Fruit fly (Drosophila melanogaster) whole organism: ENCODE results near the gene CG14984.
A peak's percentile ranks its signal among the peaks of the same experiment; 100 is the strongest.

Experiments used
- CG8478 ChIP-seq: fragments of >200 bp; optimal IDR thresholded peaks from 2 replicates; lab custom pipeline; 2018; ENCODE audit warnings: inconsistent platforms
- Dll ChIP-seq: fragments of >200 bp; optimal IDR thresholded peaks from 2 replicates; lab custom pipeline; 2017
- EcR ChIP-seq, 2 experiments: fragments of >200 bp; optimal IDR thresholded peaks; 2 replicates each; lab custom pipeline; 2017; ENCODE audit warnings: missing biosample characterization in 2 of 2, missing genetic modification characterization in 2 of 2, missing genetic modification reagents in 2 of 2
- pan ChIP-seq: fragments of >200 bp; optimal IDR thresholded peaks from 2 replicates; lab custom pipeline; 2017
- psq ChIP-seq: fragments of >200 bp; optimal IDR thresholded peaks from 2 replicates; lab custom pipeline; 2017
- usp ChIP-seq: fragments of >200 bp; optimal IDR thresholded peaks from 2 replicates; lab custom pipeline; 2017; ENCODE audit warnings: missing biosample characterization, missing genetic modification characterization, mixed read lengths

Gene CG14984

dm6 chr3L:3923631-3924274 lies 28.6 kb downstream of the CG14984 start:
- TF ChIP-seq EcR (GFP tag; optimal IDR thresholded peaks at IDR 0.05; lab: Kevin White, UChicago) (no peak), CG8478 (lab: Kevin White, UChicago) (no peak), psq (lab: Kevin White, UChicago) (no peak), pan (no peak), usp (GFP tag; lab: Kevin White, UChicago) (no peak), Dll (lab: Kevin White, UChicago) (no peak)

- no peak for TF ChIP-seq Dll (lab: Kevin White, UChicago)
- no peak for TF ChIP-seq psq (lab: Kevin White, UChicago)
- no peak for TF ChIP-seq CG8478 (lab: Kevin White, UChicago)
- no peak for TF ChIP-seq EcR (GFP tag; optimal IDR thresholded peaks at IDR 0.05; lab: Kevin White, UChicago)
- no peak for TF ChIP-seq usp (GFP tag; lab: Kevin White, UChicago)
- TF ChIP-seq pan: no peak
Measured at dm6 chr3L:3912134-3912533, 40.2 kb downstream of the CG14984 start.

dm6 chr3L:3909831-3910230 lies 42.5 kb downstream of the CG14984 start, which contains the start of gene mge:
TSS of gene mge (minus strand) at chr3L:3909931.
- no peak for TF ChIP-seq CG8478 (lab: Kevin White, UChicago)
- TF ChIP-seq EcR (GFP tag; optimal IDR thresholded peaks at IDR 0.05; lab: Kevin White, UChicago): no peak
- no peak for TF ChIP-seq Dll (lab: Kevin White, UChicago)
- TF ChIP-seq psq (lab: Kevin White, UChicago): no peak
- TF ChIP-seq pan: no peak
- TF ChIP-seq usp (GFP tag; lab: Kevin White, UChicago): no peak

dm6 chr3L:3908838-3909810 lies 43.2 kb downstream of the CG14984 start:
- TF ChIP-seq usp (GFP tag; lab: Kevin White, UChicago) (no peak), pan (no peak), EcR (GFP tag; optimal IDR thresholded peaks at IDR 0.05; lab: Kevin White, UChicago) (peak in 1 of 2 experiments; percentile 25)

dm6 chr3L:3905111-3905510 lies 47.2 kb downstream of the CG14984 start, which contains the start of gene ida:
TSS of gene ida (plus strand) at chr3L:3905344.
- no peak for TF ChIP-seq usp (GFP tag; lab: Kevin White, UChicago)
- no peak for TF ChIP-seq EcR (GFP tag; optimal IDR thresholded peaks at IDR 0.05; lab: Kevin White, UChicago)
- no peak for TF ChIP-seq pan
- TF ChIP-seq Dll (lab: Kevin White, UChicago): no peak
- no peak for TF ChIP-seq psq (lab: Kevin White, UChicago)
- TF ChIP-seq CG8478 (lab: Kevin White, UChicago): no peak

dm6 chr3L:3903301-3903700 lies 49.0 kb downstream of the CG14984 start, which contains the start of gene Sc2:
TSS of gene Sc2 (plus strand) at chr3L:3903492.
- TF ChIP-seq CG8478 (lab: Kevin White, UChicago): no peak
- no peak for TF ChIP-seq EcR (GFP tag; optimal IDR thresholded peaks at IDR 0.05; lab: Kevin White, UChicago)
- no peak for TF ChIP-seq pan
- TF ChIP-seq usp (GFP tag; lab: Kevin White, UChicago): no peak
- TF ChIP-seq Dll (lab: Kevin White, UChicago): no peak
- TF ChIP-seq psq (lab: Kevin White, UChicago): no peak

dm6 chr3L:3902491-3903198 lies 49.7 kb downstream of the CG14984 start, which contains the start of gene Ubi-p63E:
TSS of gene Ubi-p63E (minus strand) at chr3L:3903184.
- no peak for TF ChIP-seq EcR (GFP tag; optimal IDR thresholded peaks at IDR 0.05; lab: Kevin White, UChicago)
- no peak for TF ChIP-seq Dll (lab: Kevin White, UChicago)
- no peak for TF ChIP-seq CG8478 (lab: Kevin White, UChicago)
- TF ChIP-seq psq (lab: Kevin White, UChicago): no peak
- no peak for TF ChIP-seq usp (GFP tag; lab: Kevin White, UChicago)
- TF ChIP-seq pan: no peak

dm6 chr3L:3901865-3902490 lies 50.4 kb downstream of the CG14984 start:
- TF ChIP-seq pan: no peak
- no peak for TF ChIP-seq Dll (lab: Kevin White, UChicago)
- TF ChIP-seq psq (lab: Kevin White, UChicago): no peak
- no peak for TF ChIP-seq usp (GFP tag; lab: Kevin White, UChicago)
- TF ChIP-seq CG8478 (lab: Kevin White, UChicago): no peak
